Worm (Caenorhabditis elegans): Measurements from ENCODE around the gene T09F5.1.

Gene T09F5.1

ce11 chrV:15182407-15182806, 33.5 kb downstream of the T09F5.1 start, which contains the start of gene fbxa-84:
Gene fbxa-84, plus strand, starts transcription at chrV:15182440.
- TF ChIP-seq nhr-25 (tag; optimal IDR thresholded peaks at IDR 0.05) (no peak), elt-3 (tag; optimal IDR thresholded peaks at IDR 0.05) (no peak), lin-11 (tag; optimal IDR thresholded peaks at IDR 0.05) (no peak), lin-39 (tag; optimal IDR thresholded peaks at IDR 0.05) (no peak), fos-1 (tag; optimal IDR thresholded peaks at IDR 0.05) (peak; percentile 67)

ce11 chrV:15184097-15185040, 35.5 kb downstream of the T09F5.1 start, which contains the start of gene Y75B12B.1:
Gene Y75B12B.1, plus strand, starts transcription at chrV:15184699.
- TF ChIP-seq nhr-12 (tag; optimal IDR thresholded peaks at IDR 0.05) (no peak), aly-2 (tag; optimal IDR thresholded peaks at IDR 0.05) (no peak), dmd-4 (tag; optimal IDR thresholded peaks at IDR 0.05) (no peak)

DNA sequence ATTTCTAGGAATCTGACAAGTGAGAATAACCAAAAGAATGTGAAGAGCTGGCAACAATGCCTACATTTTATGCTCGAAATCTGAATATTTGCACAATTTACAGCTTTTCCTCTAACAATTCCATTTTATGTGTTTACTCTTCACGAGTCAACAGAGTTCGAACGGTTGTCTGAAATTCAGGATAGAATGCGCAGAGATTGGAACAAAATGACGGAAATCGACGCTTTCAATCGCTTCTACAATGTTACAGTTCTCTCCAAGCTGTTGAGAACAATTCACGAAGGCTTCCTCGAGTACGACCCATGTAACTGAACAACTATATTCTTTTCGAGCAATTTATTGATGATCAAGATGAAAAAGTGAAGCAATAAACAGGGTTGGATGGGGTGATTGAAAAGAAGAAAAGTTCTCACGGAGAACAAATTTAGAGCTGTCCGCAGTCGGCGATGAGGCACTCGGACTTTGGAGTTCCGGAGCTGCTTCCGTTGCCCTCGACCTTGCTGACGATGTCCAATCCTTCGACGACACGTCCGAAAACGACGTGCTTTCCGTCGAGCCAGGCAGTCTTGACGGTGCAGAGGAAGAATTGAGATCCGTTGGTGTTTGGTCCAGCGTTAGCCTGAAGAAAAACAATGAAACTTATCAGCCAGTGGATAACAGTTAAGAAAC, 37.5 kb downstream of the T09F5.1 start, which contains the start of gene Y75B12B.3:
Gene Y75B12B.3, minus strand, starts transcription at position 21 of the 669 bp plus-strand sequence.
- TF ChIP-seq ama-1 (optimal IDR thresholded peaks at IDR 0.05) (peak; percentile 75), snpc-4 (tag; optimal IDR thresholded peaks at IDR 0.05) (no peak), nhr-12 (tag; optimal IDR thresholded peaks at IDR 0.05) (no peak), lsy-2 (tag; optimal IDR thresholded peaks at IDR 0.05) (peak in 1 of 2 experiments; percentile 29), blmp-1 (tag; optimal IDR thresholded peaks at IDR 0.05; ENCODE audit: insufficient read depth) (no peak), egl-27 (tag; optimal IDR thresholded peaks at IDR 0.05) (no peak), nhr-11 (tag; optimal IDR thresholded peaks at IDR 0.05) (no peak), alr-1 (tag; optimal IDR thresholded peaks at IDR 0.05) (no peak), C34F6.9 (tag; optimal IDR thresholded peaks at IDR 0.05) (no peak), lin-13 (GFP tag; optimal IDR thresholded peaks at IDR 0.05) (no peak), sma-9 (GFP tag; optimal IDR thresholded peaks at IDR 0.05) (no peak), sma-9 (tag; optimal IDR thresholded peaks at IDR 0.05) (no peak), nhr-6 (tag; optimal IDR thresholded peaks at IDR 0.05) (no peak), aly-2 (tag; optimal IDR thresholded peaks at IDR 0.05) (no peak)

DNA sequence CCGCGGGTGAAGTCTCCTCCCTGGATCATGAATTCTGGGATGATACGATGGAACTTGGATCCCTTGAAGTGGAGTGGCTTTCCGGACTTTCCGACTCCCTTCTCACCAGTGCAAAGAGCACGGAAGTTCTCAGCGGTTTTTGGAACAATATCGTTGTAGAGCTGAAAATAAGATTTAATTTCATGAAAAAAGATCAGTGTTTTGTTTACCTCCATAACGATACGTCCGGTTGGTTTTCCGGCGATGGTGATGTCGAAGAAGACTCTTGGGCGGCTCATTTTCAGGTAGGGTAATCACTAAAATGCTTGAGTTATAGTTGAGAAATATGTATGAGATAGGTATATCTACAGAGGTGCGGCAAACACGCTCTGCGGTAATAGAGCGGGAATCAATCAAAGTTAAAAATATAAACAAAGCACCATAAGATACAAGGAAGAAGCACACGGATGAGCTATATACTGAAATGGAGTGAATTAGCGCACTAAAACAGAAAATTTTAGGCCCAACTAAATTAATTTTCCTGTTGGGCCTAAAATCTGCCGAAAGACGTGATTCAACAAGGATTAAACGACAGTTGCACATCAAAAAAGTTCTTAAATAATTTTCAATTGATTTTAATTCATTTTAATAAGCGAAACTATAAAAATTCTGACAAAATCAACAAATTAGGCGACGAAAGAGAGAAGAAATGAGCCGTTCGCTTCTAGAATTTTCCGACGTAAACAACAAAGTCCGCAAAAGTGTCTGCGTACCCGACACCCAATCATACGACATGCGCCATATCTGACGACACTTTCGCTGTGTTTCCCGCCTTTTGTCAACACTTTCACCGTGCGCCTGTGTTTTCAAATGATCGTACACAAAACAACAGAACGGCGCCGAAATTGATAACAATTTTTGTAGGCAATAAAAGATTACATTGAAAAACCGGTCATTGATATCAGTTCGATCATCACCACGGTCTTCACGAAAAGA, 38.5 kb downstream of the T09F5.1 start, which contains the start of the genes cyn-7 and bath-36:
Gene cyn-7, minus strand, starts transcription at position 296 of the 975 bp plus-strand sequence.
Gene bath-36, plus strand, starts transcription at position 806 of the 975 bp plus-strand sequence.
- TF ChIP-seq nhr-10 (tag; optimal IDR thresholded peaks at IDR 0.05) (no peak), zag-1 (tag; optimal IDR thresholded peaks at IDR 0.05) (no peak), nhr-25 (tag; optimal IDR thresholded peaks at IDR 0.05) (peak; percentile 75), nhr-77 (tag; optimal IDR thresholded peaks at IDR 0.05) (no peak), nhr-21 (tag; optimal IDR thresholded peaks at IDR 0.05) (peak; percentile 61), Y55F3AM.14 (GFP tag; optimal IDR thresholded peaks at IDR 0.05) (no peak), ama-1 (optimal IDR thresholded peaks at IDR 0.05) (no peak), unc-39 (tag; optimal IDR thresholded peaks at IDR 0.05) (no peak), dmd-4 (tag; optimal IDR thresholded peaks at IDR 0.05) (no peak), F13H6.1 (tag; optimal IDR thresholded peaks at IDR 0.05) (peak; percentile 78), mbf-1 (tag; optimal IDR thresholded peaks at IDR 0.05) (no peak), nhr-129 (tag; optimal IDR thresholded peaks at IDR 0.05) (peak; percentile 71), nhr-23 (tag; optimal IDR thresholded peaks at IDR 0.05) (no peak), skn-1 (tag; optimal IDR thresholded peaks at IDR 0.05) (no peak), lsy-2 (tag; optimal IDR thresholded peaks at IDR 0.05) (peak; percentile 71 to 87), sem-4 (tag; optimal IDR thresholded peaks at IDR 0.05) (peak; percentile 24), aly-2 (tag; optimal IDR thresholded peaks at IDR 0.05) (no peak), ztf-11 (tag; optimal IDR thresholded peaks at IDR 0.05) (no peak), ceh-16 (tag; optimal IDR thresholded peaks at IDR 0.05) (no peak), C34F6.9 (tag; optimal IDR thresholded peaks at IDR 0.05) (peak; percentile 86), sma-3 (GFP tag; optimal IDR thresholded peaks at IDR 0.05) (peak; percentile 88), nhr-12 (tag; optimal IDR thresholded peaks at IDR 0.05) (no peak), fos-1 (tag; optimal IDR thresholded peaks at IDR 0.05) (peak; percentile 89), ceh-82 (tag; optimal IDR thresholded peaks at IDR 0.05) (no peak), elt-3 (tag; optimal IDR thresholded peaks at IDR 0.05) (no peak), nhr-6 (tag; optimal IDR thresholded peaks at IDR 0.05) (no peak), ztf-1 (GFP tag; conservative IDR thresholded peaks at IDR 0.05) (no peak), elt-1 (tag; optimal IDR thresholded peaks at IDR 0.05) (no peak), alr-1 (tag; optimal IDR thresholded peaks at IDR 0.05) (no peak), crh-2 (tag; optimal IDR thresholded peaks at IDR 0.05) (peak; percentile 82), lin-11 (tag; optimal IDR thresholded peaks at IDR 0.05) (no peak), ztf-4 (tag; optimal IDR thresholded peaks at IDR 0.05) (peak; percentile 34), unc-55 (GFP tag; optimal IDR thresholded peaks at IDR 0.05) (peak; percentile 67)

Data from whole organism, L2 larva.